Worm (Caenorhabditis elegans) whole organism, dauer: Measurements from ENCODE around the gene F54D12.1.
"Not testable (repeated sequence)": the region's sequence is repeated elsewhere in the genome, so short reads cannot be mapped to it uniquely, and the experiment has no call there.

Experiments
- unc-62 ChIP-seq: sonication (generic microtip); optimal IDR thresholded peaks from 2 replicates; lab custom pipeline; 2017; ENCODE audit warnings: missing biosample characterization, missing genetic modification reagents, missing genetic modification characterization

The F54D12.1 gene

ce11 chrII:1441479-1441878, 41.3 kb downstream of the F54D12.1 start:
- TF ChIP-seq unc-62 (GFP tag; lab: Kevin White, UChicago) = no peak

- no peak for TF ChIP-seq unc-62 (GFP tag; lab: Kevin White, UChicago)
Measured at ce11 chrII:1444911-1445310, 44.7 kb downstream of the F54D12.1 start, which contains the start of gene scl-17. scl-17 (plus strand) TSS chrII:1445211.

- not testable (repeated sequence) for TF ChIP-seq unc-62 (GFP tag; lab: Kevin White, UChicago)
Measured at ce11 chrII:1446696-1447293, 46.6 kb downstream of the F54D12.1 start, which contains the start of gene Y51H7C.12. Y51H7C.12 (minus strand) TSS chrII:1446746.
